Worm (Caenorhabditis elegans) whole organism, L1 larva: ENCODE data around the gene zag-1.

Experiments used
- Y116A8C.19 ChIP-seq: sonication (generic microtip); optimal IDR thresholded peaks from 2 replicates; lab custom pipeline; 2016; ENCODE audit warnings: missing compliant biosample characterization, missing genetic modification characterization, borderline replicate concordance
- blmp-1 ChIP-seq: fragments of 150-350 bp; optimal IDR thresholded peaks from 2 replicates; lab custom pipeline; 2014; ENCODE audit warnings: missing biosample characterization, missing genetic modification characterization
- ceh-63 ChIP-seq: fragments of 200-800 bp; sonication (Bioruptor generic); optimal IDR thresholded peaks from 2 replicates; lab custom pipeline; 2018; ENCODE audit warnings: mild to moderate bottlenecking, missing genetic modification characterization, missing compliant biosample characterization
- fkh-4 ChIP-seq: sonication (generic microtip); optimal IDR thresholded peaks from 2 replicates; lab custom pipeline; 2016; ENCODE audit warnings: missing compliant biosample characterization, missing genetic modification characterization, borderline replicate concordance
- hpl-2 ChIP-seq: fragments of 150-350 bp; optimal IDR thresholded peaks from 2 replicates; lab custom pipeline; 2014; ENCODE audit warnings: missing biosample characterization, missing genetic modification reagents, missing genetic modification characterization
- isw-1 ChIP-seq: fragments of 200-800 bp; sonication (Bioruptor generic); IDR thresholded peaks from 2 replicates; pipeline ENCODE4 v1.3.6; 2022; ENCODE audit warnings: missing genetic modification characterization, missing compliant biosample characterization
- mab-9 ChIP-seq: fragments of 200-800 bp; sonication (Bioruptor generic); IDR thresholded peaks from 2 replicates; pipeline ENCODE4 v1.3.6; 2022; ENCODE audit warnings: missing genetic modification reagents, missing genetic modification characterization, missing compliant biosample characterization
- mef-2 ChIP-seq: fragments of 150-350 bp; optimal IDR thresholded peaks from 2 replicates; lab custom pipeline; 2014; ENCODE audit warnings: missing biosample characterization, missing genetic modification characterization
- pax-3 ChIP-seq: fragments of 200-800 bp; sonication (Bioruptor generic); optimal IDR thresholded peaks from 2 replicates; lab custom pipeline; 2018; ENCODE audit warnings: mild to moderate bottlenecking, missing genetic modification characterization, moderate library complexity, missing compliant biosample characterization
- snu-23 ChIP-seq: sonication (generic microtip); optimal IDR thresholded peaks from 2 replicates; lab custom pipeline; 2016; ENCODE audit warnings: missing genetic modification characterization, missing compliant biosample characterization
- sup-37 ChIP-seq: fragments of 200-800 bp; sonication (Bioruptor generic); optimal IDR thresholded peaks from 2 replicates; lab custom pipeline; 2018; ENCODE audit warnings: mild to moderate bottlenecking, missing genetic modification characterization, missing compliant biosample characterization
- unc-130 ChIP-seq: fragments of 150-350 bp; optimal IDR thresholded peaks from 2 replicates; lab custom pipeline; 2017; ENCODE audit warnings: missing biosample characterization, missing genetic modification characterization, inconsistent platforms
- unc-62 ChIP-seq: fragments of 150-350 bp; optimal IDR thresholded peaks from 2 replicates; lab custom pipeline; 2014; ENCODE audit warnings: missing biosample characterization, missing genetic modification reagents, missing genetic modification characterization
- unc-98 ChIP-seq: fragments of 200-800 bp; sonication (Bioruptor generic); IDR thresholded peaks from 2 replicates; pipeline ENCODE4 v1.3.6; 2022; ENCODE audit warnings: missing genetic modification characterization, missing compliant biosample characterization
- xbp-1 ChIP-seq: sonication (generic microtip); optimal IDR thresholded peaks from 2 replicates; lab custom pipeline; 2016; ENCODE audit warnings: missing genetic modification characterization, missing compliant biosample characterization
- zag-1 ChIP-seq: fragments of 150-350 bp; optimal IDR thresholded peaks from 2 replicates; lab custom pipeline; 2014; ENCODE audit warnings: missing biosample characterization, missing genetic modification characterization

zag-1 gene

ce11 chrIV:3907506-3908188 lies 52.0 kb downstream of the zag-1 start, which contains the start of the genes F56D6.22 and F56D6.12:
F56D6.22 (minus strand) TSS chrIV:3907606.
F56D6.12 (plus strand) TSS chrIV:3908138.
- TF ChIP-seq mef-2 (tag; lab: Kevin White, UChicago) = no peak
- no peak for TF ChIP-seq blmp-1 (tag; lab: Kevin White, UChicago)
- no peak for TF ChIP-seq mab-9 (GFP tag; lab: Robert Waterston, UW)
- TF ChIP-seq unc-130 (tag; lab: Kevin White, UChicago) = no peak
- no peak for TF ChIP-seq sup-37 (GFP tag; lab: Kevin White, UChicago)
- TF ChIP-seq ceh-63 (GFP tag; lab: Kevin White, UChicago) = no peak
- no peak for TF ChIP-seq unc-62 (GFP tag; lab: Kevin White, UChicago)
- no peak for TF ChIP-seq isw-1 (GFP tag; lab: Robert Waterston, UW)
- no peak for TF ChIP-seq Y116A8C.19
- TF ChIP-seq fkh-4 (tag; lab: Kevin White, UChicago) = no peak
- no peak for TF ChIP-seq xbp-1 (tag; lab: Kevin White, UChicago)
- no peak for TF ChIP-seq pax-3 (tag; lab: Kevin White, UChicago)
- TF ChIP-seq snu-23 (GFP tag; lab: Kevin White, UChicago) = no peak
- TF ChIP-seq unc-98 (GFP tag; lab: Robert Waterston, UW) = no peak

- no peak for TF ChIP-seq hpl-2
- no peak for TF ChIP-seq zag-1 (tag; lab: Kevin White, UChicago)
Observed at ce11 chrIV:3909114-3909513, 53.5 kb downstream of the zag-1 start, which contains the start of gene F56D6.13. F56D6.13 (plus strand) TSS chrIV:3909414.
